Fruit fly (Drosophila melanogaster): ENCODE data around the gene SCAR.
A peak's percentile ranks its signal among the peaks of the same experiment; 100 is the strongest.

The SCAR gene

dm6 chr2L:11027213-11027612, 50.6 kb downstream of the SCAR start:
- TF ChIP-seq Pif1A (GFP tag; optimal IDR thresholded peaks at IDR 0.05): no peak
- TF ChIP-seq CG8301 (tag; optimal IDR thresholded peaks at IDR 0.05): no peak
- no peak for TF ChIP-seq CG13204 (GFP tag; optimal IDR thresholded peaks at IDR 0.05)
- no peak for TF ChIP-seq CG4496 (GFP tag; IDR thresholded peaks at IDR 0.05)
- no peak for TF ChIP-seq CG17806 (tag; optimal IDR thresholded peaks at IDR 0.05)
- TF ChIP-seq EcR (GFP tag; optimal IDR thresholded peaks at IDR 0.05): peak; percentile 84
- TF ChIP-seq Pif1B (GFP tag; optimal IDR thresholded peaks at IDR 0.05): no peak
- TF ChIP-seq gl (tag; optimal IDR thresholded peaks at IDR 0.05): peak; percentile 53
- no peak for TF ChIP-seq rn (GFP tag; IDR thresholded peaks at IDR 0.05)
- TF ChIP-seq Snoo (tag; optimal IDR thresholded peaks at IDR 0.05): no peak
- no peak for TF ChIP-seq CG8159 (tag; optimal IDR thresholded peaks at IDR 0.05)
- TF ChIP-seq Ets98B (GFP tag; IDR thresholded peaks at IDR 0.05): no peak

dm6 chr2L:11027825-11028496, 51.4 kb downstream of the SCAR start:
- TF ChIP-seq CG9948 (tag; optimal IDR thresholded peaks at IDR 0.05) (no peak), EcR (GFP tag; optimal IDR thresholded peaks at IDR 0.05) (peak; percentile 92)

All from whole organism, pupa.